Fruit fly (Drosophila melanogaster) whole organism, embryonic: Measurements from ENCODE around the gene Agpat1.

Experiments
- Atf3 ChIP-seq: fragments of 200-800 bp; sonication (Bioruptor generic); optimal IDR thresholded peaks from 3 replicates; lab custom pipeline; 2016; ENCODE audit warnings: missing biosample characterization, missing genetic modification characterization
- CG10147 ChIP-seq: fragments of 200-800 bp; sonication (Bioruptor generic); optimal IDR thresholded peaks from 2 replicates; lab custom pipeline; 2019; ENCODE audit warnings: missing biosample characterization, mild to moderate bottlenecking, missing genetic modification characterization, moderate library complexity
- CG1024 ChIP-seq: fragments of 200-800 bp; sonication (Bioruptor generic); IDR thresholded peaks from 2 replicates; pipeline ENCODE4 v1.3.6; 2022; ENCODE audit warnings: missing biosample characterization, missing genetic modification characterization
- CG11247 ChIP-seq: fragments of 200-800 bp; sonication (Bioruptor generic); IDR thresholded peaks from 2 replicates; pipeline ENCODE4 v1.3.6; 2022; ENCODE audit warnings: missing biosample characterization, missing genetic modification characterization
- CG13894 ChIP-seq: fragments of 200-800 bp; sonication (Bioruptor generic); optimal IDR thresholded peaks from 3 replicates; lab custom pipeline; 2018; ENCODE audit warnings: missing biosample characterization, mild to moderate bottlenecking, missing genetic modification characterization, moderate library complexity
- CG14860 ChIP-seq: fragments of 200-800 bp; sonication (Bioruptor generic); IDR thresholded peaks from 3 replicates; pipeline ENCODE4 v1.3.6; 2022; ENCODE audit warnings: missing biosample characterization, missing genetic modification characterization; ENCODE audit not compliant: partially characterized antibody
- CG15514 ChIP-seq: fragments of 200-800 bp; sonication (Bioruptor generic); optimal IDR thresholded peaks from 3 replicates; lab custom pipeline; 2017; ENCODE audit warnings: missing biosample characterization, missing genetic modification characterization, mild to moderate bottlenecking, moderate library complexity, missing genetic modification reagents
- CG1602 ChIP-seq: fragments of 200-800 bp; sonication (Bioruptor generic); optimal IDR thresholded peaks from 3 replicates; lab custom pipeline; 2016; ENCODE audit warnings: missing biosample characterization, missing genetic modification characterization
- CG16815 ChIP-seq: fragments of 200-800 bp; sonication (Bioruptor generic); optimal IDR thresholded peaks from 3 replicates; lab custom pipeline; 2017; ENCODE audit warnings: missing biosample characterization, mild to moderate bottlenecking, missing genetic modification characterization
- CG2120 ChIP-seq: fragments of 200-800 bp; sonication (Bioruptor generic); optimal IDR thresholded peaks from 3 replicates; lab custom pipeline; 2016; ENCODE audit warnings: missing biosample characterization, missing genetic modification characterization
- CG2678 ChIP-seq: fragments of 200-800 bp; sonication (Bioruptor generic); optimal IDR thresholded peaks from 3 replicates; lab custom pipeline; 2019; ENCODE audit warnings: missing biosample characterization, mild to moderate bottlenecking, missing genetic modification characterization, moderate library complexity
- CG2875 ChIP-seq: fragments of 200-800 bp; sonication (Bioruptor generic); optimal IDR thresholded peaks from 2 replicates; lab custom pipeline; 2017; ENCODE audit warnings: missing biosample characterization, mild to moderate bottlenecking, missing genetic modification characterization, missing genetic modification reagents
- CG3407 ChIP-seq: fragments of 200-800 bp; sonication (Bioruptor generic); optimal IDR thresholded peaks from 2 replicates; lab custom pipeline; 2018; ENCODE audit warnings: missing biosample characterization, mild to moderate bottlenecking, missing genetic modification characterization
- CG4360 ChIP-seq: fragments of 200-800 bp; sonication (Bioruptor generic); IDR thresholded peaks from 2 replicates; pipeline ENCODE4 v1.3.6; 2022; ENCODE audit warnings: missing biosample characterization, missing genetic modification characterization
- CG5953 ChIP-seq: fragments of 200-800 bp; sonication (Bioruptor generic); IDR thresholded peaks from 2 replicates; pipeline ENCODE4 v1.3.6; 2022; ENCODE audit warnings: missing biosample characterization, missing genetic modification characterization
- CG6272 ChIP-seq: fragments of 200-800 bp; sonication (Bioruptor generic); IDR thresholded peaks from 2 replicates; pipeline ENCODE4 v1.3.6; 2022; ENCODE audit warnings: missing biosample characterization, missing genetic modification characterization
- CG6765 ChIP-seq: fragments of 200-800 bp; sonication (Bioruptor generic); optimal IDR thresholded peaks from 3 replicates; lab custom pipeline; 2017; ENCODE audit warnings: missing biosample characterization, mild to moderate bottlenecking, missing genetic modification characterization
- CG9609 ChIP-seq: fragments of 200-800 bp; sonication (Bioruptor generic); optimal IDR thresholded peaks from 3 replicates; lab custom pipeline; 2016; ENCODE audit warnings: missing biosample characterization, missing genetic modification characterization
- Dll ChIP-seq: fragments of 200-800 bp; sonication (Bioruptor generic); IDR thresholded peaks from 4 replicates; pipeline ENCODE4 v1.3.6; 2022; ENCODE audit warnings: missing biosample characterization, missing genetic modification characterization; ENCODE audit not compliant: partially characterized antibody
- Doc3 ChIP-seq: fragments of 200-800 bp; sonication (Bioruptor generic); IDR thresholded peaks from 3 replicates; pipeline ENCODE4 v1.3.6; 2022; ENCODE audit warnings: missing biosample characterization, missing genetic modification characterization; ENCODE audit not compliant: partially characterized antibody
- H15 ChIP-seq: fragments of 200-800 bp; sonication (Bioruptor generic); IDR thresholded peaks from 3 replicates; pipeline ENCODE4 v1.3.6; 2022; ENCODE audit warnings: missing biosample characterization, missing genetic modification characterization
- Hr39 ChIP-seq: fragments of >200 bp; optimal IDR thresholded peaks from 2 replicates; lab custom pipeline; 2017
- MBD-R2 ChIP-seq: fragments of 200-800 bp; sonication (Bioruptor generic); IDR thresholded peaks from 2 replicates; pipeline ENCODE4 v1.3.6; 2022; ENCODE audit warnings: missing biosample characterization, missing genetic modification characterization
- Meics ChIP-seq: fragments of 200-800 bp; sonication (Bioruptor generic); optimal IDR thresholded peaks from 2 replicates; lab custom pipeline; 2017; ENCODE audit warnings: missing biosample characterization, mild to moderate bottlenecking, missing genetic modification characterization
- Nf-YC ChIP-seq: fragments of 200-800 bp; optimal IDR thresholded peaks from 3 replicates; lab custom pipeline; 2019; ENCODE audit warnings: missing biosample characterization, mild to moderate bottlenecking, missing genetic modification characterization, moderate library complexity
- Oli ChIP-seq: fragments of 200-800 bp; sonication (Bioruptor generic); optimal IDR thresholded peaks from 2 replicates; lab custom pipeline; 2018; ENCODE audit warnings: missing biosample characterization, mild to moderate bottlenecking, missing genetic modification characterization, moderate library complexity
- Ptx1 ChIP-seq: fragments of 200-800 bp; sonication (Bioruptor generic); IDR thresholded peaks from 2 replicates; pipeline ENCODE4 v1.3.6; 2022; ENCODE audit warnings: missing biosample characterization, missing genetic modification characterization
- Ravus ChIP-seq: fragments of 200-800 bp; sonication (Bioruptor generic); IDR thresholded peaks from 2 replicates; pipeline ENCODE4 v1.3.6; 2022; ENCODE audit warnings: missing biosample characterization, missing genetic modification characterization
- Rx ChIP-seq: fragments of 200-800 bp; sonication (Bioruptor generic); IDR thresholded peaks from 2 replicates; pipeline ENCODE4 v1.3.6; 2022; ENCODE audit warnings: missing biosample characterization, missing genetic modification characterization
- Vsx1 ChIP-seq: fragments of 200-800 bp; sonication (Bioruptor generic); optimal IDR thresholded peaks from 2 replicates; lab custom pipeline; 2017; ENCODE audit warnings: missing biosample characterization, mild to moderate bottlenecking, missing genetic modification characterization, missing genetic modification reagents
- ac ChIP-seq: fragments of 200-800 bp; sonication (Bioruptor generic); optimal IDR thresholded peaks from 3 replicates; lab custom pipeline; 2017; ENCODE audit warnings: missing biosample characterization, mild to moderate bottlenecking, missing genetic modification characterization
- ash1 ChIP-seq: fragments of 200-800 bp; sonication (Bioruptor generic); optimal IDR thresholded peaks from 2 replicates; lab custom pipeline; 2018; ENCODE audit warnings: missing biosample characterization, mild to moderate bottlenecking, missing genetic modification characterization
- chif ChIP-seq, 2 experiments: fragments of 200-800 bp; sonication (Bioruptor generic); optimal IDR thresholded peaks; 3 replicates each; lab custom pipeline; 2016; ENCODE audit warnings: missing biosample characterization in 2 of 2, missing genetic modification characterization in 2 of 2
- chn ChIP-seq: fragments of 200-800 bp; sonication (Bioruptor generic); optimal IDR thresholded peaks from 2 replicates; lab custom pipeline; 2016; ENCODE audit warnings: missing biosample characterization, missing genetic modification characterization
- crc ChIP-seq: fragments of 200-800 bp; sonication (Bioruptor generic); optimal IDR thresholded peaks from 2 replicates; lab custom pipeline; 2016; ENCODE audit warnings: missing biosample characterization, missing genetic modification characterization
- danr ChIP-seq: fragments of 200-800 bp; sonication (Bioruptor generic); IDR thresholded peaks from 2 replicates; pipeline ENCODE4 v1.3.6; 2022; ENCODE audit warnings: missing biosample characterization, missing genetic modification characterization
- gfzf ChIP-seq: fragments of 200-800 bp; sonication (Bioruptor generic); optimal IDR thresholded peaks from 2 replicates; lab custom pipeline; 2016; ENCODE audit warnings: missing biosample characterization, mild to moderate bottlenecking, missing genetic modification characterization, moderate library complexity
- inv ChIP-seq: fragments of 200-800 bp; sonication (Bioruptor generic); IDR thresholded peaks from 2 replicates; pipeline ENCODE4 v1.3.6; 2022; ENCODE audit warnings: missing biosample characterization, missing genetic modification characterization; ENCODE audit not compliant: partially characterized antibody
- knrl ChIP-seq: fragments of 200-800 bp; sonication (Bioruptor generic); IDR thresholded peaks from 3 replicates; pipeline ENCODE4 v1.3.6; 2022; ENCODE audit warnings: missing biosample characterization, missing genetic modification characterization; ENCODE audit not compliant: partially characterized antibody
- lab ChIP-seq: fragments of 200-800 bp; sonication (Bioruptor generic); optimal IDR thresholded peaks from 3 replicates; lab custom pipeline; 2017; ENCODE audit warnings: missing biosample characterization, missing genetic modification characterization, mild to moderate bottlenecking, moderate library complexity, missing genetic modification reagents
- lilli ChIP-seq: fragments of 200-800 bp; sonication (Bioruptor generic); optimal IDR thresholded peaks from 3 replicates; lab custom pipeline; 2016; ENCODE audit warnings: missing biosample characterization, missing genetic modification characterization
- otp ChIP-seq: fragments of 200-800 bp; sonication (Bioruptor generic); IDR thresholded peaks from 3 replicates; pipeline ENCODE4, ENCODE4 v1.3.6; 2022; ENCODE audit warnings: missing biosample characterization, missing genetic modification characterization
- pnt ChIP-seq: fragments of 200-800 bp; sonication (Bioruptor generic); optimal IDR thresholded peaks from 3 replicates; lab custom pipeline; 2016; ENCODE audit warnings: missing biosample characterization, missing genetic modification characterization
- prd ChIP-seq, 3 experiments: fragments of >200 bp in 2 of 3; fragments of 200-800 bp in 1 of 3; sonication (Bioruptor generic) in 1 of 3; optimal IDR thresholded peaks in 2 of 3; IDR thresholded peaks in 1 of 3; 2 replicates in 2 of 3; 3 replicates in 1 of 3; pipeline versions ENCODE4 v1.3.6 to Lab custom; 2017 to 2022; ENCODE audit warnings: missing biosample characterization in 1 of 3, missing genetic modification characterization in 1 of 3
- seq ChIP-seq: fragments of 200-800 bp; sonication (Bioruptor generic); IDR thresholded peaks from 2 replicates; pipeline ENCODE4 v1.3.6; 2022; ENCODE audit warnings: missing biosample characterization, missing genetic modification characterization
- tna ChIP-seq: fragments of 200-800 bp; sonication (Bioruptor generic); IDR thresholded peaks from 2 replicates; pipeline ENCODE4 v1.3.6; 2022; ENCODE audit warnings: missing biosample characterization, missing genetic modification characterization; ENCODE audit not compliant: partially characterized antibody
- usp ChIP-seq: fragments of >200 bp; optimal IDR thresholded peaks from 2 replicates; lab custom pipeline; 2017; ENCODE audit warnings: missing biosample characterization, missing genetic modification characterization
- wor ChIP-seq: fragments of 200-800 bp; sonication (Bioruptor generic); IDR thresholded peaks from 2 replicates; pipeline ENCODE4 v1.3.6; 2022; ENCODE audit warnings: missing biosample characterization, missing genetic modification characterization
- zfh2 ChIP-seq: fragments of 200-800 bp; sonication (Bioruptor generic); optimal IDR thresholded peaks from 2 replicates; lab custom pipeline; 2016; ENCODE audit warnings: missing biosample characterization, missing genetic modification characterization

Gene Agpat1

DNA sequence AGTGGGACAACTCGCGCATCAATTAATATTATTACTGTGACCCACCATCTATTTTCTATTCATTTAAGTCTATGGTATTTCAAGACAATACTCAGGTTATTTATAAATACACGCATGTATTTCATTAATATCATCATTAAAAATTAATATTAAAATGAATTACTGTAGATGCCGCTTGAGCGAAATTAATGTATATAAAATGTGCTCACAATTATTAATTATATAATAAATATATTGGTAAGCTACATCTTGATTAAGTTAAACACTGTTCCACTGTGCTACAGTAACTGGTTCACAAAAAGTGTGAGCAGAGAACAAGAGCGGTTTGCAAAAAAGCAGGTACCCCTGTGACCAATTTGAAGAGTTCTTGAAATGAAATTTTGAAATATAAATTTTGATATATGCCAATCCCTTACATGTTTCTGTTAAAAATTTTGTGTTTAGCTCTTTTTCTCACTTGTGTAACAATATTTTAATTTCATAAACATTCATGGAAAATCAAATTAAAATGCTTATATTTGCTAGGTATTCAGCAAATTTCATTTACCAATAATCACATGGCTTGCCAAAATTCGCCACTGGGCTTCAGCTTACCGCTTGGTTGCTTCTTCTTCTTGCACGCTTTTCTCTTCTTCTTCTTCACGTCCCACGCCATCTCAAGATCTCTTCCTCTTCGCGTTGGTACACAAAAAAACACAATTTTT lies 14.0 kb upstream of the Agpat1 start (continued):
- TF ChIP-seq prd (optimal IDR thresholded peaks at IDR 0.05; lab: Kevin White, UChicago), result no peak
- peak; percentile 99 for TF ChIP-seq prd (GFP tag; IDR thresholded peaks at IDR 0.05; lab: Robert Waterston, UW)
- TF ChIP-seq inv (GFP tag; lab: Robert Waterston, UW), result peak; percentile 49; the same call in 1 of the 2 replicates
- peak; percentile 45; the same call in 1 of the 4 replicates for TF ChIP-seq Dll (GFP tag; lab: Robert Waterston, UW)
- TF ChIP-seq CG4360 (GFP tag; lab: Robert Waterston, UW), result peak; percentile 83
- peak; percentile 100 for TF ChIP-seq CG6765 (GFP tag; lab: Kevin White, UChicago)
- TF ChIP-seq CG13894, result peak; percentile 100
- TF ChIP-seq knrl (GFP tag; lab: Robert Waterston, UW), result peak; percentile 62; the same call in 2 of the 3 replicates
- TF ChIP-seq usp (GFP tag; lab: Kevin White, UChicago), result no peak
- TF ChIP-seq gfzf, result peak; percentile 49
- peak; percentile 99 for TF ChIP-seq CG11247 (GFP tag; lab: Robert Waterston, UW)
- peak; percentile 99 for TF ChIP-seq pnt (GFP tag; lab: Kevin White, UChicago)
- peak; percentile 100 for TF ChIP-seq CG2120 (GFP tag; lab: Kevin White, UChicago)
- TF ChIP-seq MBD-R2, result peak; percentile 100
- TF ChIP-seq H15 (GFP tag; lab: Robert Waterston, UW), result peak; percentile 99
- TF ChIP-seq seq (GFP tag; lab: Robert Waterston, UW), result peak; percentile 100
- TF ChIP-seq Nf-YC (tag; lab: Kevin White, UChicago), result peak; percentile 96
- TF ChIP-seq chif (GFP tag; optimal IDR thresholded peaks at IDR 0.05; lab: Kevin White, UChicago), result peak; percentile 100
- peak; percentile 100 for TF ChIP-seq CG10147 (GFP tag; lab: Kevin White, UChicago)
- TF ChIP-seq danr (GFP tag; lab: Robert Waterston, UW), result peak; percentile 99
- peak; percentile 100 for TF ChIP-seq Ptx1 (GFP tag; lab: Robert Waterston, UW)
- no peak for TF ChIP-seq Doc3
- TF ChIP-seq CG16815 (GFP tag; lab: Kevin White, UChicago), result peak; percentile 99
- peak; percentile 99 for TF ChIP-seq Vsx1 (GFP tag; lab: Kevin White, UChicago)
- peak; percentile 99 for TF ChIP-seq Ravus
- peak; percentile 100 for TF ChIP-seq Meics (GFP tag; lab: Kevin White, UChicago)
- peak; percentile 99 for TF ChIP-seq Rx (GFP tag; lab: Robert Waterston, UW)
- TF ChIP-seq otp (GFP tag; lab: Robert Waterston, UW), result peak; percentile 98
- peak; percentile 99 for TF ChIP-seq Atf3 (GFP tag; lab: Kevin White, UChicago)
- TF ChIP-seq CG14860, result peak; percentile 79
- TF ChIP-seq CG1024, result peak; percentile 96
- TF ChIP-seq ash1, result peak; percentile 88
- TF ChIP-seq lilli, result peak; percentile 100
- TF ChIP-seq tna (GFP tag; lab: Robert Waterston, UW), result no peak
- peak; percentile 100 for TF ChIP-seq Oli (tag; lab: Kevin White, UChicago)
- peak; percentile 96 for TF ChIP-seq CG3407 (GFP tag; lab: Kevin White, UChicago)
- TF ChIP-seq CG2678, result peak; percentile 100
- TF ChIP-seq crc (GFP tag; lab: Kevin White, UChicago), result peak; percentile 99
- TF ChIP-seq Hr39, result no peak
- peak; percentile 97 for TF ChIP-seq CG15514
- TF ChIP-seq ac (GFP tag; lab: Kevin White, UChicago), result peak; percentile 96
- TF ChIP-seq chn (GFP tag; lab: Kevin White, UChicago), result peak; percentile 99
- TF ChIP-seq CG1602, result peak; percentile 99
- TF ChIP-seq lab (GFP tag; lab: Kevin White, UChicago), result peak; percentile 100
- TF ChIP-seq CG2875 (GFP tag; lab: Kevin White, UChicago), result peak; percentile 99
- TF ChIP-seq zfh2 (GFP tag; lab: Kevin White, UChicago), result peak; percentile 100
- peak; percentile 99 for TF ChIP-seq CG5953 (GFP tag; lab: Robert Waterston, UW)
- TF ChIP-seq wor (GFP tag; lab: Robert Waterston, UW), result peak; percentile 100
- TF ChIP-seq CG9609, result peak; percentile 100
- TF ChIP-seq CG6272, result peak; percentile 99
